Fruit fly (Drosophila melanogaster): ENCODE data around the gene CG10749.

Gene CG10749

dm6 chr3L:13015823-13016465 lies 43.7 kb downstream of the CG10749 start, which contains the start of gene CG11267 (continued):
- peak; percentile 70 for TF ChIP-seq CG8281 (tag; optimal IDR thresholded peaks at IDR 0.05)
- peak; percentile 67 for TF ChIP-seq CG9876 (GFP tag; optimal IDR thresholded peaks at IDR 0.05)
- peak; percentile 76 for TF ChIP-seq CG7556 (GFP tag; optimal IDR thresholded peaks at IDR 0.05)
- TF ChIP-seq Gsc (GFP tag; IDR thresholded peaks at IDR 0.05): no peak
- peak; percentile 88 for TF ChIP-seq dmrt99B (tag; optimal IDR thresholded peaks at IDR 0.05)
- TF ChIP-seq Mad (GFP tag; optimal IDR thresholded peaks at IDR 0.05): peak; percentile 67
- TF ChIP-seq CG15269 (tag; optimal IDR thresholded peaks at IDR 0.05): peak; percentile 82
- peak; percentile 81 for TF ChIP-seq grau (tag; optimal IDR thresholded peaks at IDR 0.05)
- no peak for TF ChIP-seq CG7745 (tag; optimal IDR thresholded peaks at IDR 0.05)
- TF ChIP-seq NFAT (GFP tag; IDR thresholded peaks at IDR 0.05): peak; percentile 94
- TF ChIP-seq Dfd (GFP tag; optimal IDR thresholded peaks at IDR 0.05): no peak
- peak; percentile 87 for TF ChIP-seq BtbVII (GFP tag; optimal IDR thresholded peaks at IDR 0.05)
- peak; percentile 87 for TF ChIP-seq CG11696 (GFP tag; IDR thresholded peaks at IDR 0.05)
- peak; percentile 74 for TF ChIP-seq wek (GFP tag; optimal IDR thresholded peaks at IDR 0.05)
- TF ChIP-seq CG5245 (GFP tag; optimal IDR thresholded peaks at IDR 0.05): peak; percentile 77
- TF ChIP-seq GATAe (GFP tag; conservative IDR thresholded peaks at IDR 0.05): peak; percentile 76
- TF ChIP-seq CG17612 (GFP tag; IDR thresholded peaks at IDR 0.05): peak; percentile 70
- no peak for TF ChIP-seq CG7963 (GFP tag; IDR thresholded peaks at IDR 0.05; ENCODE audit: partially characterized antibody)
- TF ChIP-seq Sox102F (GFP tag; optimal IDR thresholded peaks at IDR 0.05): peak; percentile 82
- TF ChIP-seq BEAF-32 (GFP tag; optimal IDR thresholded peaks at IDR 0.05): peak; percentile 23
- TF ChIP-seq HLH54F (GFP tag; optimal IDR thresholded peaks at IDR 0.05): peak; percentile 65
- TF ChIP-seq Myb (GFP tag; optimal IDR thresholded peaks at IDR 0.05): peak; percentile 54
- peak; percentile 66 for TF ChIP-seq sr (GFP tag; IDR thresholded peaks at IDR 0.05)
- TF ChIP-seq CG33557 (GFP tag; optimal IDR thresholded peaks at IDR 0.05): peak; percentile 45
- peak; percentile 81 for TF ChIP-seq CG12219 (GFP tag; optimal IDR thresholded peaks at IDR 0.05)
- peak; percentile 83 for TF ChIP-seq ara (GFP tag; IDR thresholded peaks at IDR 0.05)
- TF ChIP-seq gt (GFP tag; IDR thresholded peaks at IDR 0.05): peak; percentile 46; the same call in 1 of the 2 replicates
- peak; percentile 72 for TF ChIP-seq CG9215 (GFP tag; IDR thresholded peaks at IDR 0.05)
- peak; percentile 76 for TF ChIP-seq D19B (GFP tag; optimal IDR thresholded peaks at IDR 0.05)
- TF ChIP-seq slp2 (GFP tag; optimal IDR thresholded peaks at IDR 0.05): peak; percentile 67
- TF ChIP-seq knrl (GFP tag; IDR thresholded peaks at IDR 0.05; ENCODE audit: partially characterized antibody): no peak
- peak; percentile 17 for TF ChIP-seq twi (tag; optimal IDR thresholded peaks at IDR 0.05)
- TF ChIP-seq sd (tag; optimal IDR thresholded peaks at IDR 0.05): no peak
- peak; percentile 84 for TF ChIP-seq unpg (GFP tag; optimal IDR thresholded peaks at IDR 0.05)
- peak; percentile 43 for TF ChIP-seq CTCF (GFP tag; optimal IDR thresholded peaks at IDR 0.05)
- peak; percentile 96 for TF ChIP-seq CG9932 (GFP tag; IDR thresholded peaks at IDR 0.05)
- TF ChIP-seq CG32767 (GFP tag; IDR thresholded peaks at IDR 0.05): peak; percentile 62
- TF ChIP-seq CG10321 (GFP tag; IDR thresholded peaks at IDR 0.05): peak; percentile 70
- TF ChIP-seq CG30431 (GFP tag; optimal IDR thresholded peaks at IDR 0.05): peak; percentile 59
- TF ChIP-seq CG16863 (GFP tag; optimal IDR thresholded peaks at IDR 0.05): peak; percentile 33
- TF ChIP-seq CG3838 (GFP tag; optimal IDR thresholded peaks at IDR 0.05): no peak
- TF ChIP-seq Dip2 (GFP tag; IDR thresholded peaks at IDR 0.05): peak; percentile 29; the same call in 1 of the 2 replicates
- TF ChIP-seq CG9437 (GFP tag; optimal IDR thresholded peaks at IDR 0.05): peak; percentile 18
- peak; percentile 82 for TF ChIP-seq sim (GFP tag; IDR thresholded peaks at IDR 0.05)
- peak; percentile 84 for TF ChIP-seq CoRest (tag; optimal IDR thresholded peaks at IDR 0.05)
- peak; percentile 12 for TF ChIP-seq CG3163 (GFP tag; optimal IDR thresholded peaks at IDR 0.05)
- peak; percentile 48 for TF ChIP-seq CG2875 (GFP tag; optimal IDR thresholded peaks at IDR 0.05)
- peak; percentile 27 for TF ChIP-seq disco-r (GFP tag; optimal IDR thresholded peaks at IDR 0.05)
- TF ChIP-seq slou (GFP tag; optimal IDR thresholded peaks at IDR 0.05): peak; percentile 76
- peak; percentile 95 for TF ChIP-seq CG14014 (GFP tag; IDR thresholded peaks at IDR 0.05)
- TF ChIP-seq B-H2 (GFP tag; optimal IDR thresholded peaks at IDR 0.05): peak; percentile 39
